Fruit fly (Drosophila melanogaster): ENCODE measurements around the gene CG14104.
"Not testable (repeated sequence)": the region's sequence is repeated elsewhere in the genome, so short reads cannot be mapped to it uniquely, and the experiment has no call there.

The CG14104 gene

DNA sequence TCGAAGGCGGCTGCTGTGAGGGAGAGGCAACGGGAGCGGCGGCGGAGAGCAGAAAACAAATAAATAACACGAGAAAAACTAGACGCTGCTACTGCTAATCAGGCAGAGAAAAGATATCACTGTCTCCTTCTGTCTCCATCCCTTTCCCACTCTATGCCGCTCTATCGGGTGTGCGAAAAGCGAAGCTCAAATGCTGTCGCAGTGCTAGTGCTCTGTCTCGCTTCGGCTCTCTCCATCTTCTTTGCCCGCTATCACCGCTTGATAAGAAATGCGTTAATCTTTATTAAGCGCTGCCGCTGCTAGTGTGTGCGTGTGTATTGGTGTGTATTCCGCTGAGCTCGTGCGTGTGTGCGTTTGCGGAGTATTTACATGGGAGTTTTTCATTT is 15.3 kb downstream of the CG14104 start:
- TF ChIP-seq psq (optimal IDR thresholded peaks at IDR 0.05) (no peak), Dll (optimal IDR thresholded peaks at IDR 0.05) (peak; percentile 56)

- TF ChIP-seq Dll (optimal IDR thresholded peaks at IDR 0.05) (peak; percentile 89), pan (optimal IDR thresholded peaks at IDR 0.05) (no peak)
Observed at dm6 chr3L:19790929-19791687, 15.9 kb downstream of the CG14104 start.

- TF ChIP-seq psq (optimal IDR thresholded peaks at IDR 0.05) (no peak), Dll (optimal IDR thresholded peaks at IDR 0.05) (no peak), EcR (GFP tag; optimal IDR thresholded peaks at IDR 0.05) (no peak), usp (GFP tag; optimal IDR thresholded peaks at IDR 0.05) (no peak), CG8478 (optimal IDR thresholded peaks at IDR 0.05) (no peak), pan (optimal IDR thresholded peaks at IDR 0.05) (no peak)
Observed at dm6 chr3L:19790564-19790928, 16.5 kb downstream of the CG14104 start.

dm6 chr3L:19787632-19788031 is 19.4 kb downstream of the CG14104 start:
- TF ChIP-seq Dll (optimal IDR thresholded peaks at IDR 0.05): no peak
- no peak for TF ChIP-seq usp (GFP tag; optimal IDR thresholded peaks at IDR 0.05)
- no peak for TF ChIP-seq EcR (GFP tag; optimal IDR thresholded peaks at IDR 0.05)
- no peak for TF ChIP-seq pan (optimal IDR thresholded peaks at IDR 0.05)
- no peak for TF ChIP-seq CG8478 (optimal IDR thresholded peaks at IDR 0.05)

- TF ChIP-seq pan (optimal IDR thresholded peaks at IDR 0.05) (no peak), CG8478 (optimal IDR thresholded peaks at IDR 0.05) (no peak), EcR (GFP tag; optimal IDR thresholded peaks at IDR 0.05) (no peak), Dll (optimal IDR thresholded peaks at IDR 0.05) (no peak), psq (optimal IDR thresholded peaks at IDR 0.05) (no peak), usp (GFP tag; optimal IDR thresholded peaks at IDR 0.05) (no peak)
Observed at dm6 chr3L:19778530-19778929, 28.5 kb downstream of the CG14104 start.

DNA sequence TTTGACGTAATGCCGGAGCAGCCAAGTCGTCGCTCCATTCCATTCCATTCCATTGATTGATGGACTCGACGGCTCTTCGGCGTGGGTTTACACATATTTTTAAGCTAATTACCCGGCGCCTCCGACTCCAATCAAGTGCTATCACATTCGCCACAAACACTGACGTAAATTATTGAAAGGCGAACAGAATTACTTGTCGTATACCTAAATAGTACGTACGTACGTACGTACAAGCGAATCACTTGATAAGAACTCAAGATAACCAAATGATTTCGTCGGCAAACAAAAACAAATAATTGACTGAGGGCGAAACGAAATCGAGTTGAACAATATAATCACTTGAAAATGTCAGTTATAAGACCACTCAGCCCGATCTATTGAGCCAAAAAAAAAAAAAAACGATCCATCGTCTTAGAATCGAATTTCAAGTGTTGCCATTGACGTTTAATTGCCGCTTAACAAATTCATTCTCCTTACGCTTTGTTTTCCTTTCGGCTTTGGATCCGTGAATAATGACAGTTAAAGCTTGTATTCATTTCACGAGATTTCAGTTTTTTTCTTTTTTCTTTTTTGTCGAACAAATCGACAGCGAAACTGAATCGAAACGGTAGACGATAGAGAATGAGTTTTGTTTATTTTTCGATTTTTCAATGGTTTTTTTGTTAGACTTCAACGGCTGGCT is 29.6 kb downstream of the CG14104 start:
- no peak for TF ChIP-seq psq (optimal IDR thresholded peaks at IDR 0.05)
- no peak for TF ChIP-seq Dll (optimal IDR thresholded peaks at IDR 0.05)
- TF ChIP-seq pan (optimal IDR thresholded peaks at IDR 0.05): no peak

DNA sequence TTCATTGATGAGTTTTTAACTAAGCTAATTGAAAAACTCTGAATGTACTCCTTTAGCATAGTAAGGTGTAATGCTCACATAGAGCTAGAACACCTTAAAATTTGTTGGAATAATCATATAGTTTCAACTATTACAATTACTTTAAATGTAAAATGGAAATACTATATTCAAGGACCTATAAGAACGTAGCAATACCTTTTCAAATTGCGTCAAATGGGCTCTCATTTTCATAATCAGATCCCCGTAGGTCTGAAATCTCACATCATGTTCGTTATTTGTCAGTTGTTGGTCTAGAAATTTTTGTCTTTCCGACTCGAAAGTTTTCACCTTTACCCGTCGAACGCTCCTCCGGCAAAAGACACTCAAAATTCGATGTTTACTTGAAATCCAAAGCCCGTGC is 46.9 kb downstream of the CG14104 start, which contains the start of gene Vtld:
Gene Vtld, plus strand, starts transcription at position 301 of the 400 bp plus-strand sequence.
- TF ChIP-seq psq (optimal IDR thresholded peaks at IDR 0.05); Dll (optimal IDR thresholded peaks at IDR 0.05); EcR (GFP tag; optimal IDR thresholded peaks at IDR 0.05): not testable (repeated sequence)
